Fruit fly (Drosophila melanogaster) whole organism, embryonic: ENCODE results near the gene LSm7.

Source experiments
- Abd-B ChIP-seq: fragments of 200-800 bp; sonication (Bioruptor generic); optimal IDR thresholded peaks from 2 replicates; lab custom pipeline; 2018; ENCODE audit warnings: missing biosample characterization, mild to moderate bottlenecking, missing genetic modification characterization, moderate library complexity
- C15 ChIP-seq: fragments of 200-800 bp; sonication (Bioruptor generic); IDR thresholded peaks from 3 replicates; pipeline ENCODE4 v1.3.6; 2022; ENCODE audit warnings: missing biosample characterization, missing genetic modification characterization
- CG10209 ChIP-seq: fragments of 200-800 bp; sonication (Bioruptor generic); optimal IDR thresholded peaks from 3 replicates; lab custom pipeline; 2017; ENCODE audit warnings: missing biosample characterization, mild to moderate bottlenecking, missing genetic modification characterization, missing genetic modification reagents
- CG11504 ChIP-seq: fragments of 200-800 bp; sonication (Bioruptor generic); optimal IDR thresholded peaks from 3 replicates; lab custom pipeline; 2019; ENCODE audit warnings: missing biosample characterization, mild to moderate bottlenecking, missing genetic modification characterization, moderate library complexity
- CG12155 ChIP-seq: fragments of 200-800 bp; sonication (Bioruptor generic); optimal IDR thresholded peaks from 3 replicates; lab custom pipeline; 2016; ENCODE audit warnings: missing biosample characterization, missing genetic modification characterization
- CG14050 ChIP-seq: fragments of 200-800 bp; sonication (Bioruptor generic); IDR thresholded peaks from 3 replicates; pipeline ENCODE4 v1.3.6; 2022; ENCODE audit warnings: missing biosample characterization, missing genetic modification characterization
- CG14667 ChIP-seq: fragments of 200-800 bp; sonication (Bioruptor generic); IDR thresholded peaks from 2 replicates; pipeline ENCODE4 v1.3.6; 2022; ENCODE audit warnings: missing biosample characterization, missing genetic modification characterization
- CG14710 ChIP-seq: fragments of 200-800 bp; sonication (Bioruptor generic); optimal IDR thresholded peaks from 3 replicates; lab custom pipeline; 2019; ENCODE audit warnings: missing biosample characterization, mild to moderate bottlenecking, missing genetic modification characterization, moderate library complexity
- CG14860 ChIP-seq: fragments of 200-800 bp; sonication (Bioruptor generic); IDR thresholded peaks from 3 replicates; pipeline ENCODE4 v1.3.6; 2022; ENCODE audit warnings: missing biosample characterization, missing genetic modification characterization; ENCODE audit not compliant: partially characterized antibody
- CG14965 ChIP-seq: fragments of 200-800 bp; sonication (Bioruptor generic); optimal IDR thresholded peaks from 2 replicates; lab custom pipeline; 2016; ENCODE audit warnings: missing biosample characterization, missing genetic modification characterization, borderline replicate concordance
- CG15479 ChIP-seq: fragments of 200-800 bp; sonication (Bioruptor generic); optimal IDR thresholded peaks from 3 replicates; lab custom pipeline; 2019; ENCODE audit warnings: missing biosample characterization, mild to moderate bottlenecking, missing genetic modification characterization, moderate library complexity
- CG1832 ChIP-seq: fragments of 200-800 bp; sonication (Bioruptor generic); optimal IDR thresholded peaks from 2 replicates; lab custom pipeline; 2017; ENCODE audit warnings: missing biosample characterization, mild to moderate bottlenecking, missing genetic modification characterization, inconsistent platforms
- CG2116 ChIP-seq: fragments of 200-800 bp; sonication (Bioruptor generic); optimal IDR thresholded peaks from 3 replicates; lab custom pipeline; 2018; ENCODE audit warnings: missing biosample characterization, mild to moderate bottlenecking, missing genetic modification characterization
- CG2712 ChIP-seq: fragments of 200-800 bp; optimal IDR thresholded peaks from 3 replicates; lab custom pipeline; 2019; ENCODE audit warnings: missing biosample characterization, mild to moderate bottlenecking, missing genetic modification characterization, moderate library complexity
- CG31365 ChIP-seq: fragments of 200-800 bp; sonication (Bioruptor generic); optimal IDR thresholded peaks from 2 replicates; lab custom pipeline; 2018; ENCODE audit warnings: missing biosample characterization, mild to moderate bottlenecking, missing genetic modification characterization
- CG3163 ChIP-seq: fragments of 200-800 bp; sonication (Bioruptor generic); optimal IDR thresholded peaks from 3 replicates; lab custom pipeline; 2016; ENCODE audit warnings: missing biosample characterization, missing genetic modification characterization
- CG32772 ChIP-seq: fragments of 200-800 bp; sonication (Bioruptor generic); IDR thresholded peaks from 2 replicates; pipeline ENCODE4 v1.3.6; 2022; ENCODE audit warnings: missing biosample characterization, missing genetic modification characterization
- CG33557 ChIP-seq: fragments of 200-800 bp; sonication (Bioruptor generic); optimal IDR thresholded peaks from 2 replicates; lab custom pipeline; 2019; ENCODE audit warnings: missing biosample characterization, mild to moderate bottlenecking, missing genetic modification characterization, moderate library complexity
- CG34422 ChIP-seq: fragments of 200-800 bp; sonication (Bioruptor generic); IDR thresholded peaks from 3 replicates; pipeline ENCODE4 v1.3.6; 2022; ENCODE audit warnings: missing biosample characterization, missing genetic modification characterization
- CG4854 ChIP-seq: fragments of 200-800 bp; sonication (Bioruptor generic); optimal IDR thresholded peaks from 2 replicates; lab custom pipeline; 2016; ENCODE audit warnings: missing biosample characterization, missing genetic modification characterization, inconsistent platforms
- CG6654 ChIP-seq: fragments of 200-800 bp; sonication (Bioruptor generic); optimal IDR thresholded peaks from 2 replicates; lab custom pipeline; 2017; ENCODE audit warnings: missing biosample characterization, mild to moderate bottlenecking, missing genetic modification characterization
- CG7271 ChIP-seq: fragments of 200-800 bp; sonication (Bioruptor generic); optimal IDR thresholded peaks from 2 replicates; lab custom pipeline; 2018; ENCODE audit warnings: missing biosample characterization, mild to moderate bottlenecking, missing genetic modification characterization, moderate library complexity
- CG8290 ChIP-seq, 3 experiments: fragments of 200-800 bp; sonication (Bioruptor generic); optimal IDR thresholded peaks; 2 replicates each; lab custom pipeline; 2016 to 2019; ENCODE audit warnings: missing biosample characterization in 3 of 3, missing genetic modification characterization in 3 of 3, mild to moderate bottlenecking in 2 of 3, moderate library complexity in 1 of 3
- Hmx ChIP-seq: fragments of 200-800 bp; sonication (Bioruptor generic); optimal IDR thresholded peaks from 2 replicates; lab custom pipeline; 2016; ENCODE audit warnings: missing biosample characterization, missing genetic modification characterization
- Kr ChIP-seq: fragments of 200-800 bp; sonication (Bioruptor generic); optimal IDR thresholded peaks from 2 replicates; lab custom pipeline; 2017; ENCODE audit warnings: missing biosample characterization, mild to moderate bottlenecking, missing genetic modification characterization
- MBD-R2 ChIP-seq: fragments of 200-800 bp; sonication (Bioruptor generic); IDR thresholded peaks from 2 replicates; pipeline ENCODE4 v1.3.6; 2022; ENCODE audit warnings: missing biosample characterization, missing genetic modification characterization
- MTF-1 ChIP-seq: fragments of 200-800 bp; sonication (Bioruptor generic); optimal IDR thresholded peaks from 2 replicates; lab custom pipeline; 2018; ENCODE audit warnings: missing biosample characterization, mild to moderate bottlenecking, missing genetic modification characterization, borderline replicate concordance
- Nf-YB ChIP-seq: fragments of 200-800 bp; sonication (Bioruptor generic); optimal IDR thresholded peaks from 3 replicates; lab custom pipeline; 2019; ENCODE audit warnings: missing biosample characterization, mild to moderate bottlenecking, missing genetic modification characterization, moderate library complexity
- Sry-δ ChIP-seq: fragments of 200-800 bp; sonication (Bioruptor generic); optimal IDR thresholded peaks from 2 replicates; lab custom pipeline; 2016; ENCODE audit warnings: missing biosample characterization, missing genetic modification characterization
- Ssrp ChIP-seq: fragments of 200-800 bp; sonication (Bioruptor generic); optimal IDR thresholded peaks from 2 replicates; lab custom pipeline; 2018; ENCODE audit warnings: missing biosample characterization, mild to moderate bottlenecking, missing genetic modification characterization, moderate library complexity
- Stat92E ChIP-seq, 3 experiments: fragments of >200 bp in 2 of 3; fragments of 200-800 bp in 1 of 3; sonication (Bioruptor generic) in 1 of 3; optimal IDR thresholded peaks; 2 replicates each; lab custom pipeline; 2017 to 2019; ENCODE audit warnings: missing biosample characterization in 3 of 3, missing genetic modification characterization in 3 of 3, mild to moderate bottlenecking in 1 of 3, moderate library complexity in 1 of 3
- Trl ChIP-seq, 3 experiments: fragments of >200 bp in 2 of 3; fragments of 200-800 bp in 1 of 3; sonication (Bioruptor generic) in 1 of 3; optimal IDR thresholded peaks; 2 replicates in 1 of 3; 3 replicates in 2 of 3; lab custom pipeline; 2016 to 2017; ENCODE audit warnings: missing biosample characterization in 1 of 3, missing genetic modification characterization in 1 of 3
- bowl ChIP-seq: fragments of 200-800 bp; sonication (Bioruptor generic); IDR thresholded peaks from 2 replicates; pipeline ENCODE4 v1.3.6; 2022; ENCODE audit warnings: missing biosample characterization, missing genetic modification characterization
- cwo ChIP-seq: fragments of 200-800 bp; sonication (Bioruptor generic); optimal IDR thresholded peaks from 3 replicates; lab custom pipeline; 2017; ENCODE audit warnings: missing biosample characterization, missing genetic modification characterization, mild to moderate bottlenecking, moderate library complexity, missing genetic modification reagents
- dan ChIP-seq: fragments of 200-800 bp; sonication (Bioruptor generic); IDR thresholded peaks from 2 replicates; pipeline ENCODE4 v1.3.6; 2022; ENCODE audit warnings: missing biosample characterization, missing genetic modification characterization
- fru ChIP-seq: fragments of >200 bp; optimal IDR thresholded peaks from 2 replicates; lab custom pipeline; 2017
- gfzf ChIP-seq: fragments of 200-800 bp; sonication (Bioruptor generic); optimal IDR thresholded peaks from 2 replicates; lab custom pipeline; 2016; ENCODE audit warnings: missing biosample characterization, mild to moderate bottlenecking, missing genetic modification characterization, moderate library complexity
- insv ChIP-seq, 2 experiments: fragments of 200-800 bp; sonication (Bioruptor generic); optimal IDR thresholded peaks; 3 replicates each; lab custom pipeline; 2016 to 2018; ENCODE audit warnings: missing biosample characterization in 2 of 2, missing genetic modification characterization in 2 of 2
- luna ChIP-seq: fragments of 200-800 bp; sonication (Bioruptor generic); optimal IDR thresholded peaks from 2 replicates; lab custom pipeline; 2016; ENCODE audit warnings: missing biosample characterization, missing genetic modification characterization
- mld ChIP-seq: fragments of 200-800 bp; sonication (Bioruptor generic); IDR thresholded peaks from 3 replicates; pipeline ENCODE4 v1.3.6; 2022; ENCODE audit warnings: missing biosample characterization, missing genetic modification characterization; ENCODE audit not compliant: partially characterized antibody
- nmo ChIP-seq: fragments of 200-800 bp; sonication (Bioruptor generic); optimal IDR thresholded peaks from 2 replicates; lab custom pipeline; 2018; ENCODE audit warnings: missing biosample characterization, mild to moderate bottlenecking, missing genetic modification characterization, moderate library complexity
- pb ChIP-seq: fragments of 200-800 bp; sonication (Bioruptor generic); optimal IDR thresholded peaks from 3 replicates; lab custom pipeline; 2016; ENCODE audit warnings: missing biosample characterization, missing genetic modification characterization
- repo ChIP-seq: fragments of 200-800 bp; sonication (Bioruptor generic); optimal IDR thresholded peaks from 2 replicates; lab custom pipeline; 2016; ENCODE audit warnings: missing biosample characterization, missing genetic modification characterization
- sc ChIP-seq, 3 experiments: fragments of >200 bp in 2 of 3; fragments of 200-800 bp in 1 of 3; sonication (Bioruptor generic) in 1 of 3; optimal IDR thresholded peaks; 2 replicates in 2 of 3; 3 replicates in 1 of 3; lab custom pipeline; 2017; ENCODE audit warnings: mild to moderate bottlenecking in 1 of 3, missing biosample characterization in 1 of 3, missing genetic modification characterization in 1 of 3, missing genetic modification reagents in 1 of 3
- seq ChIP-seq: fragments of 200-800 bp; sonication (Bioruptor generic); IDR thresholded peaks from 2 replicates; pipeline ENCODE4 v1.3.6; 2022; ENCODE audit warnings: missing biosample characterization, missing genetic modification characterization
- slou ChIP-seq: fragments of 200-800 bp; sonication (Bioruptor generic); optimal IDR thresholded peaks from 3 replicates; lab custom pipeline; 2016; ENCODE audit warnings: missing biosample characterization, missing genetic modification characterization
- toy ChIP-seq: fragments of 200-800 bp; sonication (Bioruptor generic); IDR thresholded peaks from 2 replicates; pipeline ENCODE4 v1.3.6; 2022; ENCODE audit warnings: missing biosample characterization, missing genetic modification characterization
- ttk ChIP-seq: fragments of 200-800 bp; sonication (Bioruptor generic); IDR thresholded peaks from 2 replicates; pipeline ENCODE4 v2.1.2; 2022; ENCODE audit warnings: missing biosample characterization, missing genetic modification characterization
- yki ChIP-seq: fragments of >200 bp; optimal IDR thresholded peaks from 3 replicates; lab custom pipeline; 2018
- z ChIP-seq: fragments of 200-800 bp; sonication (Bioruptor generic); IDR thresholded peaks from 3 replicates; pipeline ENCODE4 v1.3.6; 2022; ENCODE audit warnings: missing biosample characterization, missing genetic modification characterization

LSm7 gene

DNA sequence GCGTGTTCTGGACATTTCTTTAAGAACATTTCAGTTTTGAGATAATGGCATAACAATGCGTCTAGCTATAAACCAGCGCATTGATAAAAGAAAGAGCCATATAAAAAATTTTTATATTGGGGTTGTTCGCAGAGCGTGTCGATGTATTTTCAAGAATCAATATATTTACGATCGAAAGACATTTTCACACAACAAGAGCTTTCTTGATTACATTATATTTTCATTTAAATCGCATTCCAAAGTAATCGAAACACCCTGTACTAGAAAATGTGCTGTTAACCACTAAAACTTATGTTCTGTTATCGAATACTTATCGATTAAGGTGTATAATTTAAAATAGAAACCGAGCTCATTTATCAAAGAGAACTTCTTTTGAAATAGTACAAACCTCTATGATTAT is 39.1 kb downstream of the LSm7 start (continued):
- no peak for TF ChIP-seq toy (GFP tag; lab: Robert Waterston, UW)
- no peak for TF ChIP-seq yki (lab: Kevin White, UChicago)
- no peak; the same call in 2 of the 3 replicates for TF ChIP-seq CG14050 (GFP tag; lab: Robert Waterston, UW)
- no peak for TF ChIP-seq fru
- no peak for TF ChIP-seq CG8290 (GFP tag; optimal IDR thresholded peaks at IDR 0.05; lab: Kevin White, UChicago)
- peak in 1 of 2 experiments; percentile 47 for TF ChIP-seq CG8290 (tag; optimal IDR thresholded peaks at IDR 0.05; lab: Kevin White, UChicago)
- no peak for TF ChIP-seq Abd-B
- no peak for TF ChIP-seq pb
- TF ChIP-seq C15 (GFP tag; lab: Robert Waterston, UW), result no peak
- TF ChIP-seq CG3163 (GFP tag; lab: Kevin White, UChicago), result peak; percentile 8
- peak; percentile 31 for TF ChIP-seq CG4854 (GFP tag; lab: Kevin White, UChicago)
- no peak for TF ChIP-seq Stat92E (GFP tag; optimal IDR thresholded peaks at IDR 0.05; lab: Kevin White, UChicago)
- no peak for TF ChIP-seq dan (GFP tag; lab: Robert Waterston, UW)
- no peak for TF ChIP-seq z (GFP tag; lab: Robert Waterston, UW)
- TF ChIP-seq CG2116 (GFP tag; lab: Kevin White, UChicago), result no peak
- no peak for TF ChIP-seq CG31365 (tag; lab: Kevin White, UChicago)
- no peak for TF ChIP-seq mld (GFP tag; lab: Robert Waterston, UW)
- TF ChIP-seq cwo (GFP tag; lab: Kevin White, UChicago), result no peak
- peak; percentile 38 for TF ChIP-seq CG12155 (GFP tag; lab: Kevin White, UChicago)
- TF ChIP-seq Trl (optimal IDR thresholded peaks at IDR 0.05; lab: Kevin White, UChicago), result no peak
- TF ChIP-seq Trl (GFP tag; optimal IDR thresholded peaks at IDR 0.05; lab: Kevin White, UChicago), result no peak
- no peak for TF ChIP-seq CG15479 (GFP tag; lab: Kevin White, UChicago)
- no peak for TF ChIP-seq insv (GFP tag; optimal IDR thresholded peaks at IDR 0.05; lab: Kevin White, UChicago)
- TF ChIP-seq CG1832, result no peak
- peak; percentile 12 for TF ChIP-seq Sry-δ (GFP tag; lab: Kevin White, UChicago)
- TF ChIP-seq CG7271 (tag; lab: Kevin White, UChicago), result no peak
- TF ChIP-seq CG14965 (GFP tag; lab: Kevin White, UChicago), result no peak
- TF ChIP-seq MBD-R2 (GFP tag; lab: Robert Waterston, UW), result peak; percentile 20; the same call in 1 of the 2 replicates
- no peak for TF ChIP-seq CG14667 (GFP tag; lab: Robert Waterston, UW)
- TF ChIP-seq CG32772 (GFP tag; lab: Robert Waterston, UW), result no peak
- no peak for TF ChIP-seq ttk (GFP tag; lab: Robert Waterston, UW)
- no peak for TF ChIP-seq CG11504 (tag; lab: Kevin White, UChicago)
- TF ChIP-seq Nf-YB (GFP tag; lab: Kevin White, UChicago), result no peak
- TF ChIP-seq slou (GFP tag; lab: Kevin White, UChicago), result peak; percentile 18
- no peak for TF ChIP-seq MTF-1
- TF ChIP-seq CG6654 (GFP tag; lab: Kevin White, UChicago), result no peak
- TF ChIP-seq CG34422, result no peak
- no peak for TF ChIP-seq bowl
- TF ChIP-seq Kr, result no peak
- no peak for TF ChIP-seq sc (optimal IDR thresholded peaks at IDR 0.05; lab: Kevin White, UChicago)
- no peak for TF ChIP-seq sc (GFP tag; optimal IDR thresholded peaks at IDR 0.05; lab: Kevin White, UChicago)
- peak; percentile 41 for TF ChIP-seq Ssrp (tag; lab: Kevin White, UChicago)
- TF ChIP-seq CG33557, result peak; percentile 1
- TF ChIP-seq luna (GFP tag; lab: Kevin White, UChicago), result no peak
- TF ChIP-seq CG14860 (GFP tag; lab: Robert Waterston, UW), result no peak
- TF ChIP-seq gfzf, result no peak
- TF ChIP-seq repo (GFP tag; lab: Kevin White, UChicago), result no peak
- TF ChIP-seq CG2712 (tag; lab: Kevin White, UChicago), result no peak
- TF ChIP-seq Hmx (GFP tag; lab: Kevin White, UChicago), result no peak
- peak; percentile 37 for TF ChIP-seq nmo
- peak; percentile 41; the same call in 1 of the 2 replicates for TF ChIP-seq seq (GFP tag; lab: Robert Waterston, UW)
- no peak for TF ChIP-seq CG14710
- peak; percentile 35 for TF ChIP-seq CG10209
